Fruit fly (Drosophila melanogaster) whole organism, embryonic: Measurements from ENCODE around the gene TTLL6B.

ENCODE experiments used
- BtbVII ChIP-seq: fragments of 200-800 bp; sonication (Bioruptor generic); optimal IDR thresholded peaks from 3 replicates; lab custom pipeline; 2017; ENCODE audit warnings: missing biosample characterization, mild to moderate bottlenecking, missing genetic modification characterization
- CG13123 ChIP-seq: fragments of 200-800 bp; sonication (Bioruptor generic); optimal IDR thresholded peaks from 2 replicates; lab custom pipeline; 2016; ENCODE audit warnings: missing biosample characterization, missing genetic modification characterization
- CG13624 ChIP-seq: fragments of 200-800 bp; sonication (Bioruptor generic); optimal IDR thresholded peaks from 2 replicates; lab custom pipeline; 2016; ENCODE audit warnings: missing biosample characterization, missing genetic modification characterization
- CG1603 ChIP-seq: fragments of 200-800 bp; sonication (Bioruptor generic); optimal IDR thresholded peaks from 2 replicates; lab custom pipeline; 2019; ENCODE audit warnings: missing biosample characterization, mild to moderate bottlenecking, missing genetic modification characterization, moderate library complexity
- CG16779 ChIP-seq: fragments of 200-800 bp; sonication (Bioruptor generic); IDR thresholded peaks from 2 replicates; pipeline ENCODE4 v1.3.6; 2022; ENCODE audit warnings: missing biosample characterization, missing genetic modification characterization
- CG1832 ChIP-seq: fragments of 200-800 bp; sonication (Bioruptor generic); optimal IDR thresholded peaks from 2 replicates; lab custom pipeline; 2017; ENCODE audit warnings: missing biosample characterization, mild to moderate bottlenecking, missing genetic modification characterization, inconsistent platforms
- CG2199 ChIP-seq: fragments of 200-800 bp; sonication (Bioruptor generic); IDR thresholded peaks from 3 replicates; pipeline ENCODE4 v1.3.6; 2022; ENCODE audit warnings: missing biosample characterization, missing genetic modification characterization
- CG31441 ChIP-seq: fragments of 200-800 bp; sonication (Bioruptor generic); IDR thresholded peaks from 2 replicates; pipeline ENCODE4 v1.3.6; 2022; ENCODE audit warnings: missing biosample characterization, missing genetic modification characterization
- CG32767 ChIP-seq: fragments of 200-800 bp; sonication (Bioruptor generic); IDR thresholded peaks from 2 replicates; pipeline ENCODE4 v1.3.6; 2022; ENCODE audit warnings: missing biosample characterization, missing genetic modification characterization
- CG32772 ChIP-seq: fragments of 200-800 bp; sonication (Bioruptor generic); IDR thresholded peaks from 2 replicates; pipeline ENCODE4 v1.3.6; 2022; ENCODE audit warnings: missing biosample characterization, missing genetic modification characterization
- CG3281 ChIP-seq: fragments of 200-800 bp; sonication (Bioruptor generic); optimal IDR thresholded peaks from 3 replicates; lab custom pipeline; 2017; ENCODE audit warnings: missing biosample characterization, mild to moderate bottlenecking, missing genetic modification characterization
- CG5180 ChIP-seq: fragments of 200-800 bp; sonication (Bioruptor generic); optimal IDR thresholded peaks from 3 replicates; lab custom pipeline; 2017; ENCODE audit warnings: missing biosample characterization, missing genetic modification characterization, mild to moderate bottlenecking, moderate library complexity, missing genetic modification reagents
- CG6654 ChIP-seq: fragments of 200-800 bp; sonication (Bioruptor generic); optimal IDR thresholded peaks from 2 replicates; lab custom pipeline; 2017; ENCODE audit warnings: missing biosample characterization, mild to moderate bottlenecking, missing genetic modification characterization
- CG7271 ChIP-seq: fragments of 200-800 bp; sonication (Bioruptor generic); optimal IDR thresholded peaks from 2 replicates; lab custom pipeline; 2018; ENCODE audit warnings: missing biosample characterization, mild to moderate bottlenecking, missing genetic modification characterization, moderate library complexity
- CG7786 ChIP-seq: fragments of 200-800 bp; sonication (Bioruptor generic); optimal IDR thresholded peaks from 2 replicates; lab custom pipeline; 2016; ENCODE audit warnings: missing biosample characterization, missing genetic modification characterization
- CG8765 ChIP-seq: fragments of 200-800 bp; sonication (Bioruptor generic); IDR thresholded peaks from 2 replicates; pipeline ENCODE4 v1.3.6; 2022; ENCODE audit warnings: missing biosample characterization, missing genetic modification characterization
- Chrac-16 ChIP-seq: fragments of 200-800 bp; sonication (Bioruptor generic); optimal IDR thresholded peaks from 3 replicates; lab custom pipeline; 2016; ENCODE audit warnings: missing biosample characterization, missing genetic modification characterization
- HLH3B ChIP-seq: fragments of 200-800 bp; sonication (Bioruptor generic); IDR thresholded peaks from 2 replicates; pipeline ENCODE4 v1.3.6; 2022; ENCODE audit warnings: missing biosample characterization, missing genetic modification characterization
- HmgD ChIP-seq: fragments of 200-800 bp; sonication (Bioruptor generic); optimal IDR thresholded peaks from 3 replicates; lab custom pipeline; 2016; ENCODE audit warnings: missing biosample characterization, missing genetic modification characterization
- HmgZ ChIP-seq: fragments of 200-800 bp; sonication (Bioruptor generic); optimal IDR thresholded peaks from 2 replicates; lab custom pipeline; 2018; ENCODE audit warnings: missing biosample characterization, mild to moderate bottlenecking, missing genetic modification characterization
- MESR4 ChIP-seq: fragments of 200-800 bp; sonication (Bioruptor generic); optimal IDR thresholded peaks from 2 replicates; lab custom pipeline; 2018; ENCODE audit warnings: missing biosample characterization, mild to moderate bottlenecking, missing genetic modification characterization, moderate library complexity
- NC2α ChIP-seq: fragments of 200-800 bp; sonication (Bioruptor generic); optimal IDR thresholded peaks from 2 replicates; lab custom pipeline; 2016; ENCODE audit warnings: missing biosample characterization, missing genetic modification characterization
- Neu2 ChIP-seq: fragments of 200-800 bp; sonication (Bioruptor generic); optimal IDR thresholded peaks from 3 replicates; lab custom pipeline; 2016; ENCODE audit warnings: missing biosample characterization, missing genetic modification characterization, borderline replicate concordance
- Opbp ChIP-seq: fragments of 200-800 bp; sonication (Bioruptor generic); IDR thresholded peaks from 3 replicates; pipeline ENCODE4 v1.3.6; 2022; ENCODE audit warnings: missing biosample characterization, missing genetic modification characterization; ENCODE audit not compliant: partially characterized antibody
- PHDP ChIP-seq: fragments of 200-800 bp; sonication (Bioruptor generic); optimal IDR thresholded peaks from 3 replicates; lab custom pipeline; 2018; ENCODE audit warnings: missing biosample characterization, mild to moderate bottlenecking, missing genetic modification characterization, moderate library complexity
- Poxn ChIP-seq: fragments of 200-800 bp; sonication (Bioruptor generic); IDR thresholded peaks from 2 replicates; pipeline ENCODE4 v1.3.6; 2022; ENCODE audit warnings: missing biosample characterization, missing genetic modification characterization
- Ravus ChIP-seq: fragments of 200-800 bp; sonication (Bioruptor generic); IDR thresholded peaks from 2 replicates; pipeline ENCODE4 v1.3.6; 2022; ENCODE audit warnings: missing biosample characterization, missing genetic modification characterization
- Ssrp ChIP-seq: fragments of 200-800 bp; sonication (Bioruptor generic); optimal IDR thresholded peaks from 2 replicates; lab custom pipeline; 2018; ENCODE audit warnings: missing biosample characterization, mild to moderate bottlenecking, missing genetic modification characterization, moderate library complexity
- ac ChIP-seq: fragments of 200-800 bp; sonication (Bioruptor generic); optimal IDR thresholded peaks from 3 replicates; lab custom pipeline; 2017; ENCODE audit warnings: missing biosample characterization, mild to moderate bottlenecking, missing genetic modification characterization
- ash1 ChIP-seq: fragments of 200-800 bp; sonication (Bioruptor generic); optimal IDR thresholded peaks from 2 replicates; lab custom pipeline; 2018; ENCODE audit warnings: missing biosample characterization, mild to moderate bottlenecking, missing genetic modification characterization
- bsh ChIP-seq, 2 experiments: fragments of 200-800 bp; sonication (Bioruptor generic); optimal IDR thresholded peaks; 2 replicates each; lab custom pipeline; 2017 to 2018; ENCODE audit warnings: mild to moderate bottlenecking in 2 of 2, missing biosample characterization in 2 of 2, missing genetic modification characterization in 2 of 2, moderate library complexity in 1 of 2
- cato ChIP-seq: fragments of 200-800 bp; sonication (Bioruptor generic); optimal IDR thresholded peaks from 2 replicates; lab custom pipeline; 2016; ENCODE audit warnings: missing biosample characterization, missing genetic modification characterization, borderline replicate concordance
- chm ChIP-seq: fragments of 200-800 bp; sonication (Bioruptor generic); IDR thresholded peaks from 2 replicates; pipeline ENCODE4 v1.3.6; 2022; ENCODE audit warnings: missing biosample characterization, missing genetic modification characterization
- crc ChIP-seq: fragments of 200-800 bp; sonication (Bioruptor generic); optimal IDR thresholded peaks from 2 replicates; lab custom pipeline; 2016; ENCODE audit warnings: missing biosample characterization, missing genetic modification characterization
- dan ChIP-seq: fragments of 200-800 bp; sonication (Bioruptor generic); IDR thresholded peaks from 2 replicates; pipeline ENCODE4 v1.3.6; 2022; ENCODE audit warnings: missing biosample characterization, missing genetic modification characterization
- fd64A ChIP-seq: fragments of 200-800 bp; sonication (Bioruptor generic); optimal IDR thresholded peaks from 3 replicates; lab custom pipeline; 2018; ENCODE audit warnings: missing biosample characterization, mild to moderate bottlenecking, missing genetic modification characterization
- fru ChIP-seq: fragments of >200 bp; optimal IDR thresholded peaks from 2 replicates; lab custom pipeline; 2017
- lov ChIP-seq, 2 experiments: fragments of 200-800 bp in 1 of 2; fragments of >200 bp in 1 of 2; sonication (Bioruptor generic) in 1 of 2; IDR thresholded peaks in 1 of 2; optimal IDR thresholded peaks in 1 of 2; 2 replicates in 1 of 2; 3 replicates in 1 of 2; pipeline versions ENCODE4 v1.3.6 to Lab custom; 2017 to 2022; ENCODE audit warnings: missing biosample characterization in 1 of 2, missing genetic modification characterization in 1 of 2
- luna ChIP-seq: fragments of 200-800 bp; sonication (Bioruptor generic); optimal IDR thresholded peaks from 2 replicates; lab custom pipeline; 2016; ENCODE audit warnings: missing biosample characterization, missing genetic modification characterization
- maf-S ChIP-seq: fragments of 200-800 bp; sonication (Bioruptor generic); optimal IDR thresholded peaks from 2 replicates; lab custom pipeline; 2016; ENCODE audit warnings: missing biosample characterization, missing genetic modification characterization
- nerfin-1 ChIP-seq: fragments of 200-800 bp; sonication (Bioruptor generic); optimal IDR thresholded peaks from 3 replicates; lab custom pipeline; 2019; ENCODE audit warnings: missing biosample characterization, mild to moderate bottlenecking, missing genetic modification characterization, moderate library complexity
- pita ChIP-seq: fragments of 200-800 bp; sonication (Bioruptor generic); optimal IDR thresholded peaks from 2 replicates; lab custom pipeline; 2017; ENCODE audit warnings: missing biosample characterization, mild to moderate bottlenecking, missing genetic modification characterization
- prd ChIP-seq, 3 experiments: fragments of >200 bp in 2 of 3; fragments of 200-800 bp in 1 of 3; sonication (Bioruptor generic) in 1 of 3; optimal IDR thresholded peaks in 2 of 3; IDR thresholded peaks in 1 of 3; 2 replicates in 2 of 3; 3 replicates in 1 of 3; pipeline versions ENCODE4 v1.3.6 to Lab custom; 2017 to 2022; ENCODE audit warnings: missing biosample characterization in 1 of 3, missing genetic modification characterization in 1 of 3
- run ChIP-seq: fragments of 200-800 bp; sonication (Bioruptor generic); optimal IDR thresholded peaks from 3 replicates; lab custom pipeline; 2018; ENCODE audit warnings: missing biosample characterization, mild to moderate bottlenecking, missing genetic modification characterization
- sim ChIP-seq: fragments of 200-800 bp; sonication (Bioruptor generic); IDR thresholded peaks from 2 replicates; pipeline ENCODE4 v1.3.6; 2022; ENCODE audit warnings: missing biosample characterization, missing genetic modification characterization
- slbo ChIP-seq: fragments of 200-800 bp; sonication (Bioruptor generic); IDR thresholded peaks from 2 replicates; pipeline ENCODE4 v1.3.6; 2022; ENCODE audit warnings: missing biosample characterization, missing genetic modification characterization
- slou ChIP-seq: fragments of 200-800 bp; sonication (Bioruptor generic); optimal IDR thresholded peaks from 3 replicates; lab custom pipeline; 2016; ENCODE audit warnings: missing biosample characterization, missing genetic modification characterization
- stwl ChIP-seq: fragments of 200-800 bp; sonication (Bioruptor generic); optimal IDR thresholded peaks from 3 replicates; lab custom pipeline; 2018; ENCODE audit warnings: missing biosample characterization, mild to moderate bottlenecking, missing genetic modification characterization, moderate library complexity
- tio ChIP-seq: fragments of 200-800 bp; sonication (Bioruptor generic); optimal IDR thresholded peaks from 2 replicates; lab custom pipeline; 2017; ENCODE audit warnings: missing biosample characterization, missing genetic modification characterization, inconsistent platforms
- trh ChIP-seq: fragments of 200-800 bp; sonication (Bioruptor generic); optimal IDR thresholded peaks from 2 replicates; lab custom pipeline; 2016; ENCODE audit warnings: missing biosample characterization, missing genetic modification characterization
- zfh2 ChIP-seq: fragments of 200-800 bp; sonication (Bioruptor generic); optimal IDR thresholded peaks from 2 replicates; lab custom pipeline; 2016; ENCODE audit warnings: missing biosample characterization, missing genetic modification characterization

The TTLL6B gene

DNA sequence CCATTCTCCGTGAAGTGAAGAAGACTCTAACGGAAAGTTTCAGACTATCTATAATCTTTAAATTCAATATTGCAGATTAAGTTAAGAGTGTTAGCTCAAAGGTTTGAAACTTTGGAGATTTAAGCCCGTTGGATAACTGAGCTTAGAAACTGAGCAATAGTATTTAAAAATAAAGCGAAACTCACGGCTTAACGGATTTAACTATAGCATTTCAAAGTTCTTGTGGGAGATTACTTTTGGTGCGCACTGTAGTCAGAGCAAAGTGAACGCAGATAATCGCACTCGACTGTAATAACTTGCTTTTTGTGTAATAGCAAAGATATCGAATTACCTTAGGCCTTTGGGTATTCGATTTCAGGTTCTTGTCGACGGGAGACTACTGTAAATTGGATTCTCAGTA is 31.5 kb upstream of the TTLL6B start, which contains the start of gene mrt (continued):
- TF ChIP-seq Neu2 (no peak), Poxn (GFP tag; lab: Robert Waterston, UW) (no peak), MESR4 (no peak), ash1 (no peak), CG7786 (peak; percentile 55), CG1603 (tag; lab: Kevin White, UChicago) (peak; percentile 31), Ravus (GFP tag; lab: Robert Waterston, UW) (no peak), CG5180 (GFP tag; lab: Kevin White, UChicago) (no peak), CG13624 (GFP tag; lab: Kevin White, UChicago) (peak; percentile 52), pita (GFP tag; lab: Kevin White, UChicago) (no peak), CG7271 (no peak), CG3281 (GFP tag; lab: Kevin White, UChicago) (peak; percentile 79), cato (GFP tag; lab: Kevin White, UChicago) (no peak), CG8765 (GFP tag; lab: Robert Waterston, UW) (no peak), bsh (GFP tag; optimal IDR thresholded peaks at IDR 0.05; lab: Kevin White, UChicago) (peak in 1 of 2 experiments; percentile 35), trh (GFP tag; lab: Kevin White, UChicago) (no peak), CG6654 (no peak), dan (GFP tag; lab: Robert Waterston, UW) (no peak), prd (optimal IDR thresholded peaks at IDR 0.05; lab: Kevin White, UChicago) (no peak), prd (GFP tag; IDR thresholded peaks at IDR 0.05; lab: Robert Waterston, UW) (peak; percentile 42; the same call in 2 of the 3 replicates), chm (GFP tag; lab: Robert Waterston, UW) (no peak), sim (GFP tag; lab: Robert Waterston, UW) (no peak), CG1832 (GFP tag; lab: Kevin White, UChicago) (no peak), CG32772 (GFP tag; lab: Robert Waterston, UW) (peak; percentile 34; the same call in 1 of the 2 replicates), CG31441 (GFP tag; lab: Robert Waterston, UW) (0 out of 2 replicates have a peak, but pooled peaks have one; percentile 27), CG13123 (GFP tag; lab: Kevin White, UChicago) (no peak), HmgD (GFP tag; lab: Kevin White, UChicago) (no peak), maf-S (GFP tag; lab: Kevin White, UChicago) (peak; percentile 58), luna (no peak), ac (GFP tag; lab: Kevin White, UChicago) (no peak), run (tag; lab: Kevin White, UChicago) (no peak), slou (GFP tag; lab: Kevin White, UChicago) (no peak), NC2α (GFP tag; lab: Kevin White, UChicago) (no peak), Ssrp (tag; lab: Kevin White, UChicago) (peak; percentile 45), zfh2 (GFP tag; lab: Kevin White, UChicago) (peak; percentile 73), slbo (GFP tag; lab: Robert Waterston, UW) (peak; percentile 77), CG2199 (GFP tag; lab: Robert Waterston, UW) (no peak), tio (GFP tag; lab: Kevin White, UChicago) (peak; percentile 31), CG32767 (GFP tag; lab: Robert Waterston, UW) (no peak; the same call in 1 of the 2 replicates), crc (GFP tag; lab: Kevin White, UChicago) (peak; percentile 67), lov (optimal IDR thresholded peaks at IDR 0.05; lab: Kevin White, UChicago) (no peak), lov (GFP tag; IDR thresholded peaks at IDR 0.05; lab: Robert Waterston, UW) (no peak), stwl (tag; lab: Kevin White, UChicago) (no peak), HmgZ (tag; lab: Kevin White, UChicago) (peak; percentile 35), fru (lab: Kevin White, UChicago) (no peak), Chrac-16 (GFP tag; lab: Kevin White, UChicago) (peak; percentile 47), Opbp (GFP tag; lab: Robert Waterston, UW) (no peak), nerfin-1 (tag; lab: Kevin White, UChicago) (no peak), PHDP (tag; lab: Kevin White, UChicago) (peak; percentile 54), CG16779 (no peak), BtbVII (GFP tag; lab: Kevin White, UChicago) (no peak), HLH3B (GFP tag; lab: Robert Waterston, UW) (0 out of 2 replicates have a peak, but pooled peaks have one; percentile 10), fd64A (GFP tag; lab: Kevin White, UChicago) (no peak)
